Worm (Caenorhabditis elegans) whole organism, L4/young adult: Measurements from ENCODE around the gene T24E12.3.
A peak's percentile ranks its signal among the peaks of the same experiment; 100 is the strongest.
"Not testable (repeated sequence)": the region's sequence is repeated elsewhere in the genome, so short reads cannot be mapped to it uniquely, and the experiment has no call there.

ENCODE experiments used
- W03F9.2 ChIP-seq: fragments of 150-350 bp; optimal IDR thresholded peaks from 2 replicates; lab custom pipeline; 2014; ENCODE audit warnings: missing biosample characterization, missing genetic modification characterization
- dao-5 ChIP-seq: sonication (generic microtip); optimal IDR thresholded peaks from 2 replicates; lab custom pipeline; 2016; ENCODE audit warnings: missing genotype, missing genetic modification characterization, moderate library complexity, missing compliant biosample characterization
- him-1 ChIP-seq: sonication (generic microtip); optimal IDR thresholded peaks from 2 replicates; lab custom pipeline; 2016; ENCODE audit warnings: missing genotype, missing genetic modification reagents, missing genetic modification characterization, missing compliant biosample characterization

The T24E12.3 gene

ce11 chrII:3795323-3795722 is 19.5 kb downstream of the T24E12.3 start, which contains the start of gene Y8A9A.2:
TSS of gene Y8A9A.2 (plus strand) at chrII:3795623.
- TF ChIP-seq dao-5 (tag; lab: Kevin White, UChicago) = no peak
- no peak for TF ChIP-seq him-1 (tag; lab: Kevin White, UChicago)
- no peak for TF ChIP-seq W03F9.2 (tag; lab: Kevin White, UChicago)

ce11 chrII:3803219-3803618 is 27.4 kb downstream of the T24E12.3 start, which contains the start of gene ins-32:
TSS of gene ins-32 (minus strand) at chrII:3803319.
- TF ChIP-seq W03F9.2 (tag; lab: Kevin White, UChicago) = no peak
- TF ChIP-seq dao-5 (tag; lab: Kevin White, UChicago) = no peak
- no peak for TF ChIP-seq him-1 (tag; lab: Kevin White, UChicago)

- no peak for TF ChIP-seq him-1 (tag; lab: Kevin White, UChicago)
- TF ChIP-seq W03F9.2 (tag; lab: Kevin White, UChicago) = no peak
- TF ChIP-seq dao-5 (tag; lab: Kevin White, UChicago) = no peak
These were observed 29.7 kb downstream of the T24E12.3 start for ce11 chrII:3805518-3805917.

ce11 chrII:3806964-3807363 is 31.1 kb downstream of the T24E12.3 start, which contains the start of gene F54D10.4:
TSS of gene F54D10.4 (minus strand) at chrII:3807064.
- TF ChIP-seq W03F9.2 (tag; lab: Kevin White, UChicago) (no peak), him-1 (tag; lab: Kevin White, UChicago) (no peak), dao-5 (tag; lab: Kevin White, UChicago) (no peak)

ce11 chrII:3808104-3808503 is 32.3 kb downstream of the T24E12.3 start, which contains the start of gene F54D10.5:
TSS of gene F54D10.5 (minus strand) at chrII:3808177.
- peak; percentile 83 for TF ChIP-seq W03F9.2 (tag; lab: Kevin White, UChicago)
- no peak for TF ChIP-seq him-1 (tag; lab: Kevin White, UChicago)
- no peak for TF ChIP-seq dao-5 (tag; lab: Kevin White, UChicago)

ce11 chrII:3808643-3809042 is 32.8 kb downstream of the T24E12.3 start:
- TF ChIP-seq W03F9.2 (tag; lab: Kevin White, UChicago) = no peak
- TF ChIP-seq dao-5 (tag; lab: Kevin White, UChicago) = no peak

ce11 chrII:3810550-3810949 is 34.7 kb downstream of the T24E12.3 start:
- TF ChIP-seq W03F9.2 (tag; lab: Kevin White, UChicago) (no peak), him-1 (tag; lab: Kevin White, UChicago) (no peak), dao-5 (tag; lab: Kevin White, UChicago) (no peak)

ce11 chrII:3811816-3812332 is 36.1 kb downstream of the T24E12.3 start, which contains the start of gene lido-15:
TSS of gene lido-15 (plus strand) at chrII:3812282.
- TF ChIP-seq him-1 (tag; lab: Kevin White, UChicago) (no peak), W03F9.2 (tag; lab: Kevin White, UChicago) (no peak), dao-5 (tag; lab: Kevin White, UChicago) (no peak)

- TF ChIP-seq W03F9.2 (tag; lab: Kevin White, UChicago) = no peak
- no peak for TF ChIP-seq him-1 (tag; lab: Kevin White, UChicago)
- TF ChIP-seq dao-5 (tag; lab: Kevin White, UChicago) = no peak
These were observed 39.8 kb downstream of the T24E12.3 start for ce11 chrII:3815445-3816208.

ce11 chrII:3816251-3816849 is 40.5 kb downstream of the T24E12.3 start, which contains the start of gene fbxa-24:
TSS of gene fbxa-24 (plus strand) at chrII:3816526.
- not testable (repeated sequence) for TF ChIP-seq dao-5, him-1, W03F9.2 (tag; lab: Kevin White, UChicago)

ce11 chrII:3821248-3821647 is 45.4 kb downstream of the T24E12.3 start, which contains the start of gene F54D10.7:
TSS of gene F54D10.7 (minus strand) at chrII:3821296.
- TF ChIP-seq W03F9.2 (tag; lab: Kevin White, UChicago) (no peak), him-1 (tag; lab: Kevin White, UChicago) (no peak), dao-5 (tag; lab: Kevin White, UChicago) (no peak)

- no peak for TF ChIP-seq dao-5 (tag; lab: Kevin White, UChicago)
- no peak for TF ChIP-seq W03F9.2 (tag; lab: Kevin White, UChicago)
- TF ChIP-seq him-1 (tag; lab: Kevin White, UChicago) = no peak
These were observed 48.0 kb downstream of the T24E12.3 start, which contains the start of gene skr-15 for ce11 chrII:3823855-3824254. TSS of gene skr-15 (plus strand) at chrII:3824155.
